Worm (Caenorhabditis elegans) whole organism, L1 larva: ENCODE measurements around the gene F59G1.8.

Experiments
- C04F5.9 ChIP-seq: sonication (generic microtip); optimal IDR thresholded peaks from 2 replicates; lab custom pipeline; 2016; ENCODE audit warnings: missing genetic modification characterization, missing compliant biosample characterization
- C16A3.4 ChIP-seq: fragments of 150-350 bp; optimal IDR thresholded peaks from 2 replicates; lab custom pipeline; 2014; ENCODE audit warnings: missing biosample characterization, missing genetic modification characterization
- C34B4.2 ChIP-seq: sonication (generic microtip); optimal IDR thresholded peaks from 2 replicates; lab custom pipeline; 2017; ENCODE audit warnings: mild to moderate bottlenecking, missing genetic modification characterization, missing compliant biosample characterization
- blmp-1 ChIP-seq: fragments of 150-350 bp; optimal IDR thresholded peaks from 2 replicates; lab custom pipeline; 2014; ENCODE audit warnings: missing biosample characterization, missing genetic modification characterization
- ceh-82 ChIP-seq, 3 experiments: fragments of 150-350 bp in 1 of 3; sonication (generic microtip) in 2 of 3; optimal IDR thresholded peaks; 2 replicates each; lab custom pipeline; 2014 to 2017; ENCODE audit warnings: missing biosample characterization in 3 of 3, missing genetic modification characterization in 3 of 3
- ceh-88 ChIP-seq: fragments of 200-800 bp; sonication (Bioruptor generic); IDR thresholded peaks from 2 replicates; pipeline ENCODE4 v1.3.6; 2022; ENCODE audit warnings: missing genetic modification characterization, missing compliant biosample characterization
- ceh-90 ChIP-seq: sonication (generic microtip); optimal IDR thresholded peaks from 2 replicates; lab custom pipeline; 2016; ENCODE audit warnings: missing genetic modification characterization, missing compliant biosample characterization
- dpl-1 ChIP-seq, 3 experiments: fragments of 150-350 bp in 2 of 3; sonication (generic microtip) in 1 of 3; optimal IDR thresholded peaks; 2 replicates each; lab custom pipeline; 2014 to 2017; ENCODE audit warnings: missing biosample characterization in 3 of 3, missing genetic modification characterization in 3 of 3, missing genetic modification reagents in 3 of 3
- dsc-1 ChIP-seq: sonication (generic microtip); optimal IDR thresholded peaks from 2 replicates; lab custom pipeline; 2016; ENCODE audit warnings: mild to moderate bottlenecking, missing genetic modification characterization, missing compliant biosample characterization
- efl-1 ChIP-seq, 4 experiments: fragments of 150-350 bp; optimal IDR thresholded peaks in 3 of 4; peaks in 1 of 4; 1 replicate in 1 of 4; 2 replicates in 3 of 4; lab custom pipeline; 2014; ENCODE audit warnings: missing biosample characterization in 2 of 4, missing genetic modification characterization in 2 of 4, missing genetic modification reagents in 2 of 4
- egl-27 ChIP-seq, 2 experiments: fragments of 150-350 bp in 1 of 2; sonication (generic microtip); optimal IDR thresholded peaks; 3 replicates each; lab custom pipeline; 2017 to 2018; ENCODE audit warnings: missing biosample characterization in 2 of 2, missing genetic modification characterization in 2 of 2, missing genetic modification reagents in 2 of 2
- elt-2 ChIP-seq: sonication (generic microtip); optimal IDR thresholded peaks from 2 replicates; lab custom pipeline; 2016; ENCODE audit warnings: missing genetic modification characterization, mild to moderate bottlenecking, inconsistent platforms, missing compliant biosample characterization, missing genetic modification reagents
- elt-3 ChIP-seq, 6 experiments: fragments of 150-350 bp in 1 of 6; sonication (generic microtip); optimal IDR thresholded peaks; 2 replicates each; lab custom pipeline; 2017 to 2018; ENCODE audit warnings: missing biosample characterization in 6 of 6, missing genetic modification characterization in 6 of 6, inconsistent platforms in 1 of 6
- ets-5 ChIP-seq: fragments of 200-800 bp; sonication (Bioruptor generic); IDR thresholded peaks from 2 replicates; pipeline ENCODE4 v1.3.6; 2022; ENCODE audit warnings: missing genetic modification characterization, missing compliant biosample characterization
- fkh-8 ChIP-seq: sonication (generic microtip); optimal IDR thresholded peaks from 2 replicates; lab custom pipeline; 2016; ENCODE audit warnings: mild to moderate bottlenecking, missing genetic modification characterization, missing compliant biosample characterization
- fos-1 ChIP-seq: fragments of 150-350 bp; optimal IDR thresholded peaks from 2 replicates; lab custom pipeline; 2014; ENCODE audit warnings: missing biosample characterization, missing genetic modification characterization
- hpl-2 ChIP-seq: fragments of 150-350 bp; optimal IDR thresholded peaks from 2 replicates; lab custom pipeline; 2014; ENCODE audit warnings: missing biosample characterization, missing genetic modification reagents, missing genetic modification characterization
- irx-1 ChIP-seq: sonication (generic microtip); optimal IDR thresholded peaks from 2 replicates; lab custom pipeline; 2016; ENCODE audit warnings: missing genetic modification characterization, missing compliant biosample characterization
- isw-1 ChIP-seq: fragments of 200-800 bp; sonication (Bioruptor generic); IDR thresholded peaks from 2 replicates; pipeline ENCODE4 v1.3.6; 2022; ENCODE audit warnings: missing genetic modification characterization, missing compliant biosample characterization
- jun-1 ChIP-seq: fragments of 150-350 bp; optimal IDR thresholded peaks from 2 replicates; lab custom pipeline; 2014; ENCODE audit warnings: missing biosample characterization, missing genetic modification reagents, missing genetic modification characterization
- lin-14 ChIP-seq: fragments of 200-800 bp; sonication (Bioruptor generic); optimal IDR thresholded peaks from 2 replicates; lab custom pipeline; 2018; ENCODE audit warnings: mild to moderate bottlenecking, missing genetic modification characterization, moderate library complexity, missing compliant biosample characterization
- lin-35 ChIP-seq, 2 experiments: fragments of 150-350 bp; optimal IDR thresholded peaks; 2 replicates each; lab custom pipeline; 2014; ENCODE audit warnings: missing biosample characterization in 2 of 2, missing genetic modification characterization in 2 of 2, missing genetic modification reagents in 2 of 2
- lin-39 ChIP-seq: fragments of 150-350 bp; optimal IDR thresholded peaks from 2 replicates; lab custom pipeline; 2014; ENCODE audit warnings: missing biosample characterization, missing genetic modification reagents, missing genetic modification characterization
- lsy-2 ChIP-seq, 2 experiments: fragments of 150-350 bp; optimal IDR thresholded peaks; 2 replicates each; lab custom pipeline; 2014; ENCODE audit warnings: missing biosample characterization in 2 of 2, missing genetic modification characterization in 2 of 2
- mab-9 ChIP-seq: fragments of 200-800 bp; sonication (Bioruptor generic); IDR thresholded peaks from 2 replicates; pipeline ENCODE4 v1.3.6; 2022; ENCODE audit warnings: missing genetic modification reagents, missing genetic modification characterization, missing compliant biosample characterization
- mdl-1 ChIP-seq, 2 experiments: fragments of 150-350 bp; optimal IDR thresholded peaks; 2 replicates each; lab custom pipeline; 2014 to 2017; ENCODE audit warnings: missing biosample characterization in 2 of 2, missing genetic modification characterization in 2 of 2, inconsistent platforms in 1 of 2
- mef-2 ChIP-seq: fragments of 150-350 bp; optimal IDR thresholded peaks from 2 replicates; lab custom pipeline; 2014; ENCODE audit warnings: missing biosample characterization, missing genetic modification characterization
- nhr-19 ChIP-seq: fragments of 200-800 bp; sonication (Bioruptor generic); conservative IDR thresholded peaks from 2 replicates; pipeline ENCODE4 v1.3.6; 2022; ENCODE audit warnings: missing genetic modification characterization, missing compliant biosample characterization
- nhr-71 ChIP-seq: sonication (generic microtip); optimal IDR thresholded peaks from 2 replicates; lab custom pipeline; 2016; ENCODE audit warnings: mild to moderate bottlenecking, missing genetic modification characterization, moderate library complexity, missing compliant biosample characterization
- nhr-77 ChIP-seq: fragments of 150-350 bp; optimal IDR thresholded peaks from 2 replicates; lab custom pipeline; 2014; ENCODE audit warnings: missing biosample characterization, missing genetic modification characterization
- nhr-84 ChIP-seq: sonication (generic microtip); optimal IDR thresholded peaks from 2 replicates; lab custom pipeline; 2017; ENCODE audit warnings: missing biosample characterization, missing genetic modification characterization
- nhr-85 ChIP-seq: sonication (generic microtip); peaks from one replicate; lab custom pipeline; 2016; ENCODE audit warnings: missing genetic modification characterization, inconsistent platforms, missing compliant biosample characterization
- nhr-90 ChIP-seq: sonication (generic microtip); optimal IDR thresholded peaks from 2 replicates; lab custom pipeline; 2016; ENCODE audit warnings: mild to moderate bottlenecking, missing genetic modification characterization, missing compliant biosample characterization; ENCODE audit not compliant: poor library complexity
- pag-3 ChIP-seq: sonication (generic microtip); optimal IDR thresholded peaks from 2 replicates; lab custom pipeline; 2017; ENCODE audit warnings: missing genetic modification characterization, mild to moderate bottlenecking, missing compliant biosample characterization, antibody characterized with exemption, borderline replicate concordance; ENCODE audit not compliant: insufficient read depth
- pqm-1 ChIP-seq: sonication (generic microtip); optimal IDR thresholded peaks from 3 replicates; lab custom pipeline; 2017; ENCODE audit warnings: missing biosample characterization, missing genetic modification characterization
- snu-23 ChIP-seq: sonication (generic microtip); optimal IDR thresholded peaks from 2 replicates; lab custom pipeline; 2016; ENCODE audit warnings: missing genetic modification characterization, missing compliant biosample characterization
- sox-4 ChIP-seq: sonication (generic microtip); optimal IDR thresholded peaks from 2 replicates; lab custom pipeline; 2016; ENCODE audit warnings: missing genetic modification characterization, missing compliant biosample characterization
- tbx-2 ChIP-seq: sonication (generic microtip); optimal IDR thresholded peaks from 2 replicates; lab custom pipeline; 2016; ENCODE audit warnings: missing genetic modification characterization, missing compliant biosample characterization
- unc-98 ChIP-seq: fragments of 200-800 bp; sonication (Bioruptor generic); IDR thresholded peaks from 2 replicates; pipeline ENCODE4 v1.3.6; 2022; ENCODE audit warnings: missing genetic modification characterization, missing compliant biosample characterization
- vab-15 ChIP-seq: sonication (generic microtip); optimal IDR thresholded peaks from 2 replicates; lab custom pipeline; 2017; ENCODE audit warnings: missing genotype, mild to moderate bottlenecking, missing genetic modification characterization, missing compliant biosample characterization
- xbp-1 ChIP-seq: sonication (generic microtip); optimal IDR thresholded peaks from 2 replicates; lab custom pipeline; 2016; ENCODE audit warnings: missing genetic modification characterization, missing compliant biosample characterization
- zag-1 ChIP-seq: fragments of 150-350 bp; optimal IDR thresholded peaks from 2 replicates; lab custom pipeline; 2014; ENCODE audit warnings: missing biosample characterization, missing genetic modification characterization
- zip-4 ChIP-seq: fragments of 200-800 bp; sonication (Bioruptor generic); optimal IDR thresholded peaks from 2 replicates; lab custom pipeline; 2018; ENCODE audit warnings: mild to moderate bottlenecking, missing genetic modification characterization, moderate library complexity, missing compliant biosample characterization
- ztf-11 ChIP-seq, 2 experiments: sonication (generic microtip); optimal IDR thresholded peaks; 2 replicates each; lab custom pipeline; 2016 to 2017; ENCODE audit warnings: missing genetic modification characterization in 2 of 2, missing biosample characterization in 1 of 2, missing compliant biosample characterization in 1 of 2

The F59G1.8 gene

ce11 chrII:5884252-5884651, 22.1 kb upstream of the F59G1.8 start, which contains the start of gene rfip-1:
Gene rfip-1 (plus strand): TSS chrII:5884552.
- TF ChIP-seq tbx-2 (tag; lab: Kevin White, UChicago) (no peak), fos-1 (tag; lab: Kevin White, UChicago) (no peak), nhr-84 (tag; lab: Kevin White, UChicago) (no peak), dpl-1 (GFP tag; optimal IDR thresholded peaks at IDR 0.05; lab: Kevin White, UChicago) (no peak), mef-2 (tag; lab: Kevin White, UChicago) (no peak), mab-9 (no peak), nhr-77 (tag; lab: Kevin White, UChicago) (no peak), nhr-90 (tag; lab: Kevin White, UChicago) (no peak), zip-4 (GFP tag; lab: Kevin White, UChicago) (no peak), ceh-90 (tag; lab: Kevin White, UChicago) (no peak), ceh-88 (no peak), lin-39 (no peak)

ce11 chrII:5885966-5886621, 20.3 kb upstream of the F59G1.8 start:
- TF ChIP-seq C34B4.2 (tag; lab: Kevin White, UChicago) (no peak), tbx-2 (tag; lab: Kevin White, UChicago) (no peak), lin-14 (GFP tag; lab: Kevin White, UChicago) (peak; percentile 68), snu-23 (peak; percentile 32), efl-1 (optimal IDR thresholded peaks at IDR 0.05; lab: Kevin White, UChicago) (no peak), efl-1 (GFP tag; optimal IDR thresholded peaks at IDR 0.05 in 1 of 2; lab: Kevin White, UChicago) (peak in 1 of 2 experiments; percentile 90), lin-35 (GFP tag; optimal IDR thresholded peaks at IDR 0.05; lab: Kevin White, UChicago) (peak in 1 of 2 experiments; percentile 58), ets-5 (GFP tag; lab: Robert Waterston, UW) (no peak), vab-15 (tag; lab: Kevin White, UChicago) (no peak), nhr-71 (tag; lab: Kevin White, UChicago) (peak; percentile 6), zip-4 (GFP tag; lab: Kevin White, UChicago) (peak; percentile 28), hpl-2 (GFP tag; lab: Kevin White, UChicago) (peak; percentile 6), nhr-19 (0 out of 2 replicates have a peak, but pooled peaks have one; percentile 23), blmp-1 (peak; percentile 95), mdl-1 (tag; optimal IDR thresholded peaks at IDR 0.05; lab: Kevin White, UChicago) (peak in 1 of 2 experiments; percentile 15), pag-3 (tag; lab: Kevin White, UChicago) (peak; percentile 57), nhr-90 (tag; lab: Kevin White, UChicago) (peak; percentile 5), unc-98 (GFP tag; lab: Robert Waterston, UW) (no peak), nhr-85 (peak; percentile 88), irx-1 (tag; lab: Kevin White, UChicago) (no peak), xbp-1 (tag; lab: Kevin White, UChicago) (no peak), mab-9 (no peak), elt-3 (tag; optimal IDR thresholded peaks at IDR 0.05; lab: Kevin White, UChicago) (peak in 5 of 6 experiments; percentile 21 to 96 (median 35)), lsy-2 (tag; optimal IDR thresholded peaks at IDR 0.05; lab: Kevin White, UChicago) (peak in 1 of 2 experiments; percentile 33), C16A3.4 (tag; lab: Kevin White, UChicago) (no peak), elt-2 (tag; lab: Kevin White, UChicago) (peak; percentile 28), jun-1 (tag; lab: Kevin White, UChicago) (peak; percentile 46)
- TF ChIP-seq, all 84 proteins: peak for 17

- no peak for TF ChIP-seq blmp-1
- no peak for TF ChIP-seq fos-1 (tag; lab: Kevin White, UChicago)
- TF ChIP-seq nhr-71 (tag; lab: Kevin White, UChicago) = peak; percentile 26
- TF ChIP-seq egl-27 (tag; optimal IDR thresholded peaks at IDR 0.05; lab: Kevin White, UChicago) = no peak
- no peak for TF ChIP-seq xbp-1 (tag; lab: Kevin White, UChicago)
- no peak for TF ChIP-seq ztf-11 (tag; optimal IDR thresholded peaks at IDR 0.05; lab: Kevin White, UChicago)
- TF ChIP-seq sox-4 (tag; lab: Kevin White, UChicago) = no peak
- no peak for TF ChIP-seq C04F5.9 (tag; lab: Kevin White, UChicago)
- TF ChIP-seq efl-1 (optimal IDR thresholded peaks at IDR 0.05; lab: Kevin White, UChicago) = no peak
- peak in 1 of 2 experiments; percentile 58 for TF ChIP-seq efl-1 (GFP tag; optimal IDR thresholded peaks at IDR 0.05 in 1 of 2; lab: Kevin White, UChicago)
- TF ChIP-seq dsc-1 (tag; lab: Kevin White, UChicago) = peak; percentile 65
- TF ChIP-seq lin-14 (GFP tag; lab: Kevin White, UChicago) = peak; percentile 25
- TF ChIP-seq fkh-8 = peak; percentile 87
- TF ChIP-seq nhr-90 (tag; lab: Kevin White, UChicago) = no peak
- TF ChIP-seq elt-2 (tag; lab: Kevin White, UChicago) = no peak
- no peak for TF ChIP-seq pqm-1 (tag; lab: Kevin White, UChicago)
- no peak for TF ChIP-seq isw-1 (GFP tag; lab: Robert Waterston, UW)
- no peak for TF ChIP-seq zag-1
- TF ChIP-seq ceh-82 (tag; optimal IDR thresholded peaks at IDR 0.05; lab: Kevin White, UChicago) = no peak
Observed at ce11 chrII:5889417-5890139, 16.8 kb upstream of the F59G1.8 start.
